Worm (Caenorhabditis elegans) whole organism, young adult: ENCODE data around the gene aqp-6.

Source experiments
- B0035.1 ChIP-seq: sonication (generic microtip); optimal IDR thresholded peaks from 2 replicates; lab custom pipeline; 2016; ENCODE audit warnings: missing genetic modification characterization, mild to moderate bottlenecking, missing compliant biosample characterization, missing genotype, missing genetic modification reagents
- B0261.1 ChIP-seq: sonication (generic microtip); optimal IDR thresholded peaks from 2 replicates; lab custom pipeline; 2016; ENCODE audit warnings: mild to moderate bottlenecking, missing genetic modification characterization, moderate library complexity, missing compliant biosample characterization
- B0336.3 ChIP-seq: fragments of 200-800 bp; sonication (Bioruptor generic); IDR thresholded peaks from 2 replicates; pipeline ENCODE4 v1.3.6; 2022; ENCODE audit warnings: missing genetic modification characterization, missing compliant biosample characterization
- C06A6.2 ChIP-seq: fragments of 200-800 bp; sonication (Bioruptor generic); conservative IDR thresholded peaks from 2 replicates; pipeline ENCODE4 v1.3.6; 2022; ENCODE audit warnings: missing genetic modification characterization, missing compliant biosample characterization
- D2030.7 ChIP-seq: fragments of 200-800 bp; sonication (Bioruptor generic); IDR thresholded peaks from 2 replicates; pipeline ENCODE4 v1.3.6; 2022; ENCODE audit warnings: missing genetic modification reagents, missing genetic modification characterization, missing compliant biosample characterization
- F57A8.1 ChIP-seq: fragments of 200-800 bp; sonication (Bioruptor generic); optimal IDR thresholded peaks from 2 replicates; lab custom pipeline; 2018; ENCODE audit warnings: mild to moderate bottlenecking, missing genetic modification characterization, moderate library complexity, missing compliant biosample characterization
- K12H6.12 ChIP-seq: fragments of 200-800 bp; sonication (Bioruptor generic); optimal IDR thresholded peaks from 2 replicates; lab custom pipeline; 2018; ENCODE audit warnings: mild to moderate bottlenecking, missing genetic modification characterization, missing compliant biosample characterization
- T07F8.4 ChIP-seq: sonication (generic microtip); optimal IDR thresholded peaks from 2 replicates; lab custom pipeline; 2016; ENCODE audit warnings: mild to moderate bottlenecking, missing genetic modification characterization, moderate library complexity, missing compliant biosample characterization
- Y67H2A.10 ChIP-seq: fragments of 200-800 bp; sonication (Bioruptor generic); conservative IDR thresholded peaks from 2 replicates; pipeline ENCODE4 v1.3.6; 2022; ENCODE audit warnings: missing genetic modification reagents, missing genetic modification characterization, missing compliant biosample characterization
- Y95B8A.8 ChIP-seq: fragments of 200-800 bp; sonication (Bioruptor generic); IDR thresholded peaks from 2 replicates; pipeline ENCODE4 v1.3.6; 2022; ENCODE audit warnings: missing genetic modification reagents, missing genetic modification characterization, missing compliant biosample characterization
- ZK185.1 ChIP-seq: sonication (generic microtip); optimal IDR thresholded peaks from 2 replicates; lab custom pipeline; 2016; ENCODE audit warnings: mild to moderate bottlenecking, missing genetic modification characterization, missing compliant biosample characterization; ENCODE audit not compliant: poor library complexity, severe bottlenecking
- akir-1 ChIP-seq: fragments of 200-800 bp; sonication (Bioruptor generic); optimal IDR thresholded peaks from 2 replicates; lab custom pipeline; 2018; ENCODE audit warnings: mild to moderate bottlenecking, missing genetic modification characterization, moderate library complexity, missing compliant biosample characterization
- attf-3 ChIP-seq: fragments of 200-800 bp; sonication (Bioruptor generic); conservative IDR thresholded peaks from 2 replicates; pipeline ENCODE4 v1.3.6; 2022; ENCODE audit warnings: missing genetic modification reagents, missing genetic modification characterization, missing compliant biosample characterization
- attf-5 ChIP-seq: fragments of 200-800 bp; sonication (Bioruptor generic); optimal IDR thresholded peaks from 2 replicates; lab custom pipeline; 2018; ENCODE audit warnings: mild to moderate bottlenecking, missing genetic modification characterization, missing compliant biosample characterization
- ccch-3 ChIP-seq: fragments of 200-800 bp; sonication (Bioruptor generic); optimal IDR thresholded peaks from 2 replicates; lab custom pipeline; 2018; ENCODE audit warnings: mild to moderate bottlenecking, missing genetic modification characterization, missing compliant biosample characterization
- cebp-1 ChIP-seq, 2 experiments: fragments of 200-800 bp in 1 of 2; sonication (Bioruptor generic) in 1 of 2; sonication (generic microtip) in 1 of 2; IDR thresholded peaks in 1 of 2; optimal IDR thresholded peaks in 1 of 2; 2 replicates each; pipeline versions ENCODE4 v1.3.6 to Lab custom; 2017 to 2022; ENCODE audit warnings: missing compliant biosample characterization in 2 of 2, missing genetic modification characterization in 2 of 2, mild to moderate bottlenecking in 1 of 2, missing genetic modification reagents in 1 of 2, moderate library complexity in 1 of 2
- ceh-27 ChIP-seq: fragments of 200-800 bp; sonication (Bioruptor generic); optimal IDR thresholded peaks from 2 replicates; lab custom pipeline; 2018; ENCODE audit warnings: mild to moderate bottlenecking, missing genetic modification characterization, moderate library complexity, missing compliant biosample characterization
- efl-1 ChIP-seq: fragments of 150-350 bp; optimal IDR thresholded peaks from 2 replicates; lab custom pipeline; 2014; ENCODE audit warnings: missing biosample characterization, missing genetic modification reagents, missing genetic modification characterization
- egl-44 ChIP-seq: fragments of 200-800 bp; sonication (Bioruptor generic); IDR thresholded peaks from 2 replicates; pipeline ENCODE4 v1.3.6; 2022; ENCODE audit warnings: missing genetic modification reagents, missing genetic modification characterization, missing compliant biosample characterization
- egrh-3 ChIP-seq: fragments of 200-800 bp; sonication (Bioruptor generic); IDR thresholded peaks from 2 replicates; pipeline ENCODE4 v1.3.6; 2022; ENCODE audit warnings: missing genetic modification reagents, missing genetic modification characterization, missing compliant biosample characterization
- hrde-1 ChIP-seq: sonication (generic microtip); optimal IDR thresholded peaks from 2 replicates; lab custom pipeline; 2016; ENCODE audit warnings: missing genetic modification characterization, mild to moderate bottlenecking, missing compliant biosample characterization, moderate library complexity, missing genotype, missing genetic modification reagents, borderline replicate concordance
- let-526 ChIP-seq: fragments of 200-800 bp; sonication (Bioruptor generic); IDR thresholded peaks from 2 replicates; pipeline ENCODE4 v1.3.6; 2022; ENCODE audit warnings: missing genetic modification reagents, missing genetic modification characterization, missing compliant biosample characterization
- lin-26 ChIP-seq: fragments of 200-800 bp; sonication (Bioruptor generic); IDR thresholded peaks from 2 replicates; pipeline ENCODE4 v1.3.6; 2022; ENCODE audit warnings: missing genetic modification reagents, missing genetic modification characterization, missing compliant biosample characterization
- lsl-1 ChIP-seq: fragments of 200-800 bp; sonication (Bioruptor generic); optimal IDR thresholded peaks from 2 replicates; lab custom pipeline; 2018; ENCODE audit warnings: mild to moderate bottlenecking, missing genetic modification characterization, moderate library complexity, missing compliant biosample characterization
- madf-10 ChIP-seq: sonication (generic microtip); optimal IDR thresholded peaks from 2 replicates; lab custom pipeline; 2016; ENCODE audit warnings: mild to moderate bottlenecking, missing genetic modification characterization, missing compliant biosample characterization
- madf-8 ChIP-seq: fragments of 200-800 bp; sonication (Bioruptor generic); conservative IDR thresholded peaks from 2 replicates; pipeline ENCODE4 v1.3.6; 2022; ENCODE audit warnings: missing genetic modification reagents, missing genetic modification characterization, missing compliant biosample characterization
- mel-28 ChIP-seq: sonication (generic microtip); optimal IDR thresholded peaks from 2 replicates; lab custom pipeline; 2016; ENCODE audit warnings: borderline replicate concordance, mild to moderate bottlenecking, missing genetic modification characterization, missing compliant biosample characterization
- nfyb-1 ChIP-seq: fragments of 200-800 bp; sonication (Bioruptor generic); IDR thresholded peaks from 2 replicates; pipeline ENCODE4 v1.3.6; 2022; ENCODE audit warnings: missing genetic modification reagents, missing genetic modification characterization, missing compliant biosample characterization
- nhr-179 ChIP-seq: sonication (generic microtip); optimal IDR thresholded peaks from 2 replicates; lab custom pipeline; 2016; ENCODE audit warnings: mild to moderate bottlenecking, missing genetic modification characterization, missing compliant biosample characterization
- nhr-27 ChIP-seq: fragments of 200-800 bp; sonication (Bioruptor generic); optimal IDR thresholded peaks from 2 replicates; lab custom pipeline; 2018; ENCODE audit warnings: mild to moderate bottlenecking, missing genetic modification characterization, moderate library complexity, missing compliant biosample characterization
- nhr-80 ChIP-seq: sonication (generic microtip); optimal IDR thresholded peaks from 2 replicates; lab custom pipeline; 2016; ENCODE audit warnings: missing genetic modification characterization, missing compliant biosample characterization
- somi-1 ChIP-seq: fragments of 200-800 bp; sonication (Bioruptor generic); optimal IDR thresholded peaks from 2 replicates; lab custom pipeline; 2018; ENCODE audit warnings: mild to moderate bottlenecking, missing genetic modification characterization, missing compliant biosample characterization
- tbp1 ChIP-seq: fragments of 200-800 bp; sonication (Bioruptor generic); optimal IDR thresholded peaks from 2 replicates; lab custom pipeline; 2018; ENCODE audit warnings: mild to moderate bottlenecking, missing genetic modification characterization, missing compliant biosample characterization
- xnd-1 ChIP-seq: sonication (generic microtip); optimal IDR thresholded peaks from 2 replicates; lab custom pipeline; 2016; ENCODE audit warnings: missing genotype, missing genetic modification reagents, missing genetic modification characterization, missing compliant biosample characterization
- zfh-2 ChIP-seq: fragments of 200-800 bp; sonication (Bioruptor generic); conservative IDR thresholded peaks from 2 replicates; pipeline ENCODE4 v1.3.6; 2022; ENCODE audit warnings: missing genetic modification reagents, missing genetic modification characterization, missing compliant biosample characterization
- ztf-22 ChIP-seq: fragments of 200-800 bp; sonication (Bioruptor generic); optimal IDR thresholded peaks from 2 replicates; lab custom pipeline; 2018; ENCODE audit warnings: mild to moderate bottlenecking, missing genetic modification characterization, moderate library complexity, missing compliant biosample characterization
- ztf-25 ChIP-seq: fragments of 200-800 bp; sonication (Bioruptor generic); IDR thresholded peaks from 2 replicates; pipeline ENCODE4 v1.3.6; 2022; ENCODE audit warnings: missing genetic modification reagents, missing genetic modification characterization, missing compliant biosample characterization
- ztf-26 ChIP-seq: sonication (generic microtip); optimal IDR thresholded peaks from 2 replicates; lab custom pipeline; 2017; ENCODE audit warnings: missing genetic modification characterization, missing compliant biosample characterization

Gene aqp-6

DNA sequence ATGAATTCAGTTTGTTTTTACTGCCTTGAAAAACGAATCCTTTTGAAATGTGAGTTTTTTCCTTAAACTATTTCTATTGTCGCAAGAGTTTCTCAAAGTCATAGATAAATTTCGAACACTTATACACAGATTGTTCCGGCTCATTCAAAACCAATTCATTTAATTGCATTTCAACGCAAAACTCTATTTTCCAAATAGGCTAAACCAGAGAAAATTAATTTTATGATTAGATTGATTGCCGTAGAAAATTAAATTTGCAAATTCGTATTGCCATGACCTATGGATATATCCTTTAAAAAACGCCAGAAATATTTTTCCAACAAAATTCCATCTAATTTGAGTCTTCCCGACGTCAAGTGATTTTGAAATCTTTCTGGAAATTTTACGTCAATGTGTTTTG is 27.7 kb downstream of the aqp-6 start:
- no peak for TF ChIP-seq efl-1
- no peak for TF ChIP-seq mel-28 (tag; lab: Kevin White, UChicago)

ce11 chrV:10677459-10677858 is 29.2 kb downstream of the aqp-6 start:
- TF ChIP-seq Y67H2A.10 (GFP tag; lab: Robert Waterston, UW) = no peak
- no peak for TF ChIP-seq akir-1 (GFP tag; lab: Kevin White, UChicago)
- TF ChIP-seq egl-44 (GFP tag; lab: Robert Waterston, UW) = no peak
- TF ChIP-seq lin-26 = no peak
- peak; percentile 8 for TF ChIP-seq ceh-27
- TF ChIP-seq K12H6.12 (tag; lab: Kevin White, UChicago) = peak; percentile 35
- TF ChIP-seq madf-8 = no peak
- TF ChIP-seq xnd-1 (tag; lab: Kevin White, UChicago) = no peak
- no peak for TF ChIP-seq egrh-3 (GFP tag; lab: Robert Waterston, UW)
- TF ChIP-seq ZK185.1 (tag; lab: Kevin White, UChicago) = no peak
- no peak for TF ChIP-seq madf-10 (tag; lab: Kevin White, UChicago)
- no peak for TF ChIP-seq cebp-1 (GFP tag; IDR thresholded peaks at IDR 0.05; lab: Robert Waterston, UW)
- TF ChIP-seq cebp-1 (tag; optimal IDR thresholded peaks at IDR 0.05; lab: Kevin White, UChicago) = no peak
- no peak for TF ChIP-seq hrde-1 (tag; lab: Kevin White, UChicago)
- no peak for TF ChIP-seq nhr-179 (tag; lab: Kevin White, UChicago)
- TF ChIP-seq lsl-1 (GFP tag; lab: Kevin White, UChicago) = no peak
- TF ChIP-seq C06A6.2 (GFP tag; lab: Robert Waterston, UW) = no peak
- TF ChIP-seq B0035.1 (tag; lab: Kevin White, UChicago) = no peak
- no peak for TF ChIP-seq T07F8.4
- TF ChIP-seq zfh-2 (GFP tag; lab: Robert Waterston, UW) = 0 out of 2 replicates have a peak, but pooled peaks have one; percentile 36

DNA sequence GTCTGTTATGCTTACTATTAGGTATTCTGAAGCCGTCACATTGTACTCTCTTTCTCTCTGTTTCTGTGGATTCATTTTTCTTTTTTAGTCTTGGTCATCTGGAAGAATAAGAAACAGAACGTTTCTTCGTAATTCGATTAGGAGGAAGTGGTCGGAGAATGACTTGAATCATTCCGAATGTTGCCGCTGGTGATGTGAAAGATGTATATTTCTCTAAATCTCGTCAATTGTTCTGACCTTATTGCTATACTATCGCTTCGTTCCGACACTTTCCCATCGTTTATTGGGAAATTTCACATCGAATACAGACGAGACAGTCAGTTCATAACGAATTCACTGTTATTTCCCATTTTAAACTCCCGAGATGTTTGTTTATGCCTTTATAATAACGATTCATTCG is 30.8 kb downstream of the aqp-6 start:
- TF ChIP-seq D2030.7 (GFP tag; lab: Robert Waterston, UW) = no peak
- TF ChIP-seq nhr-27 (tag; lab: Kevin White, UChicago) = no peak

DNA sequence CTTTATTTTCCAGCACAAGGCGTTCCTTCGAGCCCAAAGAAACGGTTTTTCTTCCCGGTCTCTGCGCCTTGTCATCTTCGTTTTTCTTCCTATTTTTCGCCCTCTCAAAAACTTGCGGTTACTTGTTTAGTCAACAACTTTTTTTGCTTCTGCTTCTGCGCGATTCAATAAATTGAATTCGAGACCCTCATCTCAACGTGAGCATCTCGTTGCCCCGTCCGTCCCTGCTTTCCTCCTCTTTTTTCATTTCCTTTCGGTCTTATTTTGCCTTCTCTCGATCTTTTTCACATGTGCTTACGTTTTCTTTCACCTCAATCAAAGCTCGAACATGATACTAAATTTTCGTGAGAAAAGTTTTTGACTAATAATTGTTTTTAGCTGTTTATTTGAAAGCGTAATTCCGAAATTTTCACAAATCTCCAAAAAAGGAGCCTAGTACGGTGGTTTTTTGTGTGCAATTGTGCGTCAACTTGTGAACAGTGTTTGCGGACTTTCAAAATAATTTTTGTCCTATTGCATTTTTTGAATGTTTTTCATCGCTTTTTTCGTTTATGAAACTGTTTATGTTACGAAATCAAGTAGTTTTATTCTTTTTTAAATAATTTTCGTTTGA is 31.9 kb downstream of the aqp-6 start:
- TF ChIP-seq lsl-1 (GFP tag; lab: Kevin White, UChicago) (peak; percentile 51), ztf-25 (GFP tag; lab: Robert Waterston, UW) (no peak), cebp-1 (GFP tag; IDR thresholded peaks at IDR 0.05; lab: Robert Waterston, UW) (no peak), cebp-1 (tag; optimal IDR thresholded peaks at IDR 0.05; lab: Kevin White, UChicago) (peak; percentile 11)
- TF ChIP-seq, all 124 proteins: peak for 2

DNA sequence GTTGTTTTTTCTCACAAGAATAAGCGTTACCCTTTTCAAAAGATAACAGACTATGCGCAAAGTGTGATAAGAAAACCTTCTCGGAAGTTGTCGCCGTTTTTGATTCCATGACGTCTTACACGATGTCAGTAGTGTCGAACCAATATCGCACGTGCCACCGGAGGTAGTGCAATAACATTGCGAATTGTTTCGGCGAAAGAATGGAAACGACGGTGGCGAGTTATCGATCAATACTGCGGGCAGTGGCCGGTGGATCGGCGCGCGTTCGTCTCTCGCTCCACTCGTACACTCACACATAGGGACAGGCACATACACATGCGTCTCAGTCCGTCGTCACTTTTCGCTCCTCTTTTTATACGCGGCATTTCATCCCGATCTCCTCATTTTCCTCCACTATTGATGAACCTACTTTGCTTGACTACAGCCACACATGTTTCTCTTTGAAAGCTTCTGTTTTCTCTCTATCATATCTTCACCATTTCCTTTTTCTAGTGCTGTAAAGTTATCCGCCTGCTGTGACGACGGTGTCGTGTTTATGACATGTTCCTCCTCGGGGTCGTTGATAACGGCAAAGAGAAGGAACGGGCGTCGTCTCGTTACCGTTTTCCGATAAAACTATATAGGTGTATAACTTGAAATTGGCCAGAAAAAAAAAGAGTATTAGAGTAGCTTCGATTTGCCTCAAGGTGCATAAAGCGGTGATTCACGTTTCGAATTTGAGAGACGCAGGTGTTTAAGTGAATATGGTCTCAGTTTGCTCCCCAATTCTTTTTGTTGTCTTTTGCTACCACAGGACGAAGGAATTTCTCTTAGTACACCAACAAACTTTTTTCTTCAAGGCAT is 33.1 kb downstream of the aqp-6 start:
- TF ChIP-seq ztf-26 = peak; percentile 59
- peak; percentile 42 for TF ChIP-seq ztf-22 (GFP tag; lab: Kevin White, UChicago)
- TF ChIP-seq nfyb-1 (GFP tag; lab: Robert Waterston, UW) = peak; percentile 53; the same call in 1 of the 2 replicates
- TF ChIP-seq Y95B8A.8 = no peak
- peak; percentile 46 for TF ChIP-seq nhr-80 (tag; lab: Kevin White, UChicago)
- peak; percentile 29 for TF ChIP-seq somi-1 (GFP tag; lab: Kevin White, UChicago)
- no peak for TF ChIP-seq attf-3
- TF ChIP-seq attf-5 = peak; percentile 31
- TF ChIP-seq F57A8.1 (GFP tag; lab: Kevin White, UChicago) = peak; percentile 18
- TF ChIP-seq tbp1 = peak; percentile 32
- peak; percentile 40 for TF ChIP-seq ceh-27
- no peak for TF ChIP-seq lsl-1 (GFP tag; lab: Kevin White, UChicago)
- TF ChIP-seq Y67H2A.10 (GFP tag; lab: Robert Waterston, UW) = no peak
- TF ChIP-seq B0336.3 = peak; percentile 79; the same call in 1 of the 2 replicates
- TF ChIP-seq zfh-2 (GFP tag; lab: Robert Waterston, UW) = peak; percentile 72
- 0 out of 2 replicates have a peak, but pooled peaks have one; percentile 17 for TF ChIP-seq let-526 (GFP tag; lab: Robert Waterston, UW)
- TF ChIP-seq B0261.1 = no peak
- no peak for TF ChIP-seq ccch-3 (GFP tag; lab: Kevin White, UChicago)
